Fruit fly (Drosophila melanogaster) whole organism, prepupa: ENCODE results near the gene melt.

Source experiments
- CG11294 ChIP-seq: fragments of 200-800 bp; sonication (Bioruptor generic); IDR thresholded peaks from 2 replicates; pipeline ENCODE4 v1.3.6; 2022; ENCODE audit warnings: missing biosample characterization, missing genetic modification characterization
- CG31627 ChIP-seq: fragments of 200-800 bp; sonication (Bioruptor generic); optimal IDR thresholded peaks from 3 replicates; lab custom pipeline; 2016; ENCODE audit warnings: missing biosample characterization, missing genetic modification characterization
- Eip93F ChIP-seq: fragments of 200-800 bp; sonication (Bioruptor generic); optimal IDR thresholded peaks from 2 replicates; lab custom pipeline; 2016; ENCODE audit warnings: missing biosample characterization, mild to moderate bottlenecking, missing genetic modification characterization
- Sox102F ChIP-seq: fragments of 200-800 bp; sonication (Bioruptor generic); optimal IDR thresholded peaks from 2 replicates; lab custom pipeline; 2016; ENCODE audit warnings: missing biosample characterization, mild to moderate bottlenecking, missing genetic modification characterization
- Sox14 ChIP-seq: fragments of 200-800 bp; sonication (Bioruptor generic); optimal IDR thresholded peaks from 3 replicates; lab custom pipeline; 2016; ENCODE audit warnings: missing biosample characterization, missing genetic modification characterization

DNA sequence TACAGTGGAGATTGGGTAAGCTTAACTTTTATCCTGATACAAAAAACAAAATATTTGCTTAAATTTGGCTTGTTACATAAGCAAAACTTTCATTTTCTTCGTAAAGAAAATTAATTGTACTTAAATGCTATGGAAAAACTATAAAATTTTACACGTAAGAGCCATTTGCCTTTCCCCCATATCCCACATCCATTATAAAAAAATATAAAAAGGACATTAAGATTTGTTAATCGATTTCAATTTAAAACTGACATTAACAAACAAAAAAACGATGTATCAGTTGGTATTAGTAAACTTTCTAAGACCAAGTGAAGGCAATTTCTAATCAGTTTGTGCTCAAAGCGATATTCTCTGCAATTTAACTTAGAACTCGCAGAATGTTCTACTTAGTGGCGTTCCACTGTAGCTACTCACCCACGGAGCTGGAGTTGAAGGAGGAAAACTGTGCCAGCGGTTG lies 21.2 kb downstream of the melt start:
- peak; percentile 65 for TF ChIP-seq CG31627 (GFP tag; lab: Kevin White, UChicago)
- TF ChIP-seq Sox102F (GFP tag; lab: Kevin White, UChicago): peak; percentile 75
- TF ChIP-seq CG11294 (GFP tag; lab: Robert Waterston, UW): no peak
- peak; percentile 68 for TF ChIP-seq Sox14
- no peak for TF ChIP-seq Eip93F
